Worm (Caenorhabditis elegans): Measurements from ENCODE around the gene F59B2.12.

The F59B2.12 gene

DNA sequence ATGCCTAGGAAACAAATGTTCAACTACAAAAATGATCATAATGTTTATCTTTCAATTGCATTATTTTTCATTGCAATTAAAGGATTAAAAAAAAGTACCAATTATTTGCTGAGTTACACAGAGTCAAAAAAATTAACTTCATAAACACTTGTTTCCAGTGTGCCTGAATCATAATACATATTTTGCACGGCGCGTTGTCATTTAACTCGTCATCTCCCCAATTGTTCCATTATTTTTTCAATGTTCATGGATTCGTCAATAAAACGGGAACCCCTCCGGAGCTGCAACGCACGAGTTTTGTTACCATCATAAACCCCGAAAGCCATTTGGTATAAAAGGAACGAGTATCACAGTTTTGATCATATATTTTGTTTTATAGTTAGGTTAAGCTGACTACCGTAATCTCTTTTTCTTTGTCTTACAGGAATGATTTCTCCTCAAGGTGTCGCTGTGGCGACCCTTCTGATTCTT, at the start of gene F59B2.12:
TSS of gene F59B2.12 (plus strand) at position 421 of the 471 bp plus-strand sequence.
- TF ChIP-seq elt-2 (tag; optimal IDR thresholded peaks at IDR 0.05) (no peak), unc-55 (GFP tag; optimal IDR thresholded peaks at IDR 0.05) (no peak), pqm-1 (tag; optimal IDR thresholded peaks at IDR 0.05) (no peak), hlh-30 (tag; optimal IDR thresholded peaks at IDR 0.05; ENCODE audit: insufficient read depth) (no peak), sox-2 (GFP tag; IDR thresholded peaks at IDR 0.05) (no peak), fax-1 (tag; optimal IDR thresholded peaks at IDR 0.05) (no peak), syd-9 (tag; optimal IDR thresholded peaks at IDR 0.05) (no peak), ceh-34 (tag; optimal IDR thresholded peaks at IDR 0.05) (no peak), fkh-10 (GFP tag; optimal IDR thresholded peaks at IDR 0.05) (no peak), ceh-6 (GFP tag; optimal IDR thresholded peaks at IDR 0.05) (no peak), ceh-14 (tag; optimal IDR thresholded peaks at IDR 0.05) (no peak)

DNA sequence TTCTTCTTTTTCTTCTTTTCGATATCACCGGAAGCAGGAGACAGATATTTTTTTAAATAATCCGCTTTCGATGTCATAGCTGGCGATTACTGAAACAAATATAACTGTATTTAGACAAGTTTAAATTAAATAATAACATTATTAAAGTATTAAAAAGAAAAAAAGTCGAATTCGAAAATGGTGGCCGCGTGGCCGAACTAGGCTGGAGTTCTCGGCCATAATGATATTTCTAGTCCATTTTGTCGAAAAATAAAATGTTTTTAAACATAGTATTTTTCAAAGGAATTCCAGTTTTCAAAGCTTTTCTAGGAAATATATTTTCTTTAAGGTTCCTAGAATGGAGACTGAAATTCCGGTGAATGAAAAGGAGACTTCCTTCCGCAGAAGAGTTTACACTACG, 49.8 kb upstream of the F59B2.12 start, which contains the start of the genes bud-13 and rpap-2:
TSS of gene bud-13 (minus strand) at position 89 of the 400 bp plus-strand sequence.
TSS of gene rpap-2 (plus strand) at position 329 of the 400 bp plus-strand sequence.
- no peak for TF ChIP-seq odd-2 (tag; optimal IDR thresholded peaks at IDR 0.05)
- peak; percentile 8 for TF ChIP-seq ceh-2 (tag; optimal IDR thresholded peaks at IDR 0.05)
- peak; percentile 46 for TF ChIP-seq ceh-31 (tag; optimal IDR thresholded peaks at IDR 0.05)
- no peak for TF ChIP-seq ztf-16 (tag; optimal IDR thresholded peaks at IDR 0.05)
- peak; percentile 22 for TF ChIP-seq hlh-8 (tag; optimal IDR thresholded peaks at IDR 0.05)
- TF ChIP-seq C08G9.2 (tag; optimal IDR thresholded peaks at IDR 0.05) = no peak
- TF ChIP-seq pag-3 (tag; optimal IDR thresholded peaks at IDR 0.05; ENCODE audit: borderline replicate concordance) = no peak
- TF ChIP-seq tbx-2 (tag; optimal IDR thresholded peaks at IDR 0.05) = peak; percentile 36
- no peak for TF ChIP-seq fkh-10 (GFP tag; optimal IDR thresholded peaks at IDR 0.05)
- peak; percentile 15 for TF ChIP-seq zip-5 (tag; optimal IDR thresholded peaks at IDR 0.05)
- no peak for TF ChIP-seq ceh-6 (GFP tag; optimal IDR thresholded peaks at IDR 0.05)

DNA sequence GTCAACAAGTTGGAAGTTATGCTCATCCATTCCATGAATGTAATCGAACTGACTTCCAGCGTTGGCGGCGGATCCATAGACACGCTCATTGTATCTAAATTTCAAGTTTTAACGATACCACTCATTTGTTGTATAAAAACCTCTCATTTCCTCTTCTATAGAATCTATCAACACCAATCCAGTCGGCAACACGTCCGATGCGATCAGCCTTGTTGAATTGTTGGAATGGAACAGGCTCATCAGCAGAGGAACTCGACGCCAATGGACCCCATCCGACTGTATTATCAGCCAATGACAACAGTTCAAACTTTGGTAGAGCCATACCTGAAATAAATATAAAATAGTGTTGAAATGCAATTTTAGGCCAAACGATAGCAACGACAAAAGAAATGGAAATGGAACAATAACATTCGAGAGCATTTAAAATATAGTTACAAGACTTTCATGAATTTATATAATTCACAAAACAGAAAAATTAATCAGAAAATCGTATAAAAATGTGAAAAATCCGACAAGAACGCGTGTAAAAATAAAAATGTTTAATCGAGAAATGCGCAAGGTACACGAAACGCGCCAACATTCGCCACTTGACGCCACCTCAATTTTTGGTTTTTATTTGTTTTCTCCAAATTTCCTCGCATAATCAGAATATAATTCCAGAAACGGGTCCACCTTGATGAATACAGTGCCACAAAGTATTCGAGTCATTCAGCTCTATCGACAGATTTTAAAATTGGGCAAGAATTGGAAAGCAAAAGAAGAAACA, 46.0 kb upstream of the F59B2.12 start, which contains the start of the genes eif-3.D and R08D7.4:
TSS of gene eif-3.D (minus strand) at position 324 of the 766 bp plus-strand sequence.
TSS of gene R08D7.4 (plus strand) at position 638 of the 766 bp plus-strand sequence.
- TF ChIP-seq syd-9 (tag; optimal IDR thresholded peaks at IDR 0.05) (peak; percentile 61), che-1 (tag; optimal IDR thresholded peaks at IDR 0.05) (peak; percentile 34), ceh-14 (tag; optimal IDR thresholded peaks at IDR 0.05) (peak; percentile 58), ceh-19 (GFP tag; optimal IDR thresholded peaks at IDR 0.05) (peak; percentile 14), hlh-13 (GFP tag; optimal IDR thresholded peaks at IDR 0.05) (no peak), unc-86 (tag; optimal IDR thresholded peaks at IDR 0.05) (no peak), hlh-30 (tag; optimal IDR thresholded peaks at IDR 0.05; ENCODE audit: insufficient read depth) (no peak), pat-9 (tag; optimal IDR thresholded peaks at IDR 0.05) (peak; percentile 26), Y22D7AL.16 (tag; optimal IDR thresholded peaks at IDR 0.05) (no peak), sdc-2 (tag; optimal IDR thresholded peaks at IDR 0.05) (no peak), pha-4 (tag; optimal IDR thresholded peaks at IDR 0.05) (no peak), ceh-31 (tag; optimal IDR thresholded peaks at IDR 0.05) (peak; percentile 46), lin-11 (tag; optimal IDR thresholded peaks at IDR 0.05) (peak; percentile 49), nhr-232 (tag; optimal IDR thresholded peaks at IDR 0.05) (peak; percentile 20), unc-3 (GFP tag; conservative IDR thresholded peaks at IDR 0.05) (no peak), unc-3 (tag; optimal IDR thresholded peaks at IDR 0.05) (peak; percentile 3), sox-4 (tag; optimal IDR thresholded peaks at IDR 0.05) (peak; percentile 31), ceh-48 (tag; optimal IDR thresholded peaks at IDR 0.05) (no peak), C38D4.7 (GFP tag; optimal IDR thresholded peaks at IDR 0.05) (peak; percentile 3), mec-3 (tag; optimal IDR thresholded peaks at IDR 0.05; ENCODE audit: borderline replicate concordance) (no peak), ets-4 (tag; optimal IDR thresholded peaks at IDR 0.05) (peak; percentile 29), nfya-1 (tag; optimal IDR thresholded peaks at IDR 0.05) (peak; percentile 58), ama-1 (optimal IDR thresholded peaks at IDR 0.05) (no peak), ceh-34 (tag; optimal IDR thresholded peaks at IDR 0.05) (peak; percentile 45), F13H6.1 (tag; optimal IDR thresholded peaks at IDR 0.05) (peak; percentile 35), tbx-2 (tag; optimal IDR thresholded peaks at IDR 0.05) (peak; percentile 54), ceh-45 (GFP tag; IDR thresholded peaks at IDR 0.05) (no peak), unc-42 (tag; optimal IDR thresholded peaks at IDR 0.05) (peak; percentile 35), ceh-18 (tag; optimal IDR thresholded peaks at IDR 0.05) (peak; percentile 19), hlh-15 (tag; optimal IDR thresholded peaks at IDR 0.05) (peak; percentile 57), dmd-4 (tag; optimal IDR thresholded peaks at IDR 0.05; ENCODE audit: borderline replicate concordance) (no peak), hlh-8 (tag; optimal IDR thresholded peaks at IDR 0.05) (no peak), madf-2 (tag; optimal IDR thresholded peaks at IDR 0.05) (peak; percentile 48)
